ENCODE assay signal across 4 fruit fly cellular contexts in the genomic region with DNA sequence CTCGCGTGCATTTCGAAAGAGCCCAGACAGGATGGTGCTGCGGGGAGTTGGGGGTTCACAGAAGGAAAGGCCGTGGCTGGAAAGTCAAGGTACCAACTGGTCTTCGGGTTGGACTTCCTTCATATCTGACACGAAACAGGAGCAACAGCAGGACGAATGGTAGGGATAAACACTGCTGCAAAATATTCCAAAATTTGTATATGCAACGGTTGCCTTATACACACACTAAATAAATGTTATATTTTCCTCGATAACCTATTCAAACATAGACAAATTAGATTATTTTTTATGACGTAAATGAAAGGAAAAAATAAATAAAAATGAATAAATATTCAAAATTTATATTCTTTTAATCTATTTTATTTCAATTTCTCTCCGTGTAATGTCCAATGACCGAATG.
TF ChIP-seq lines count a peak whose summit lies in the region.

No protein-coding gene starts in this region.

- no peak for TF ChIP-seq CTCF in whole organism, embryonic (GFP tag; optimal IDR thresholded peaks at IDR 0.05; lab: Kevin White, UChicago)

TF ChIP-seq in whole organism, embryonic, 481 proteins besides CTCF, POLR2A, EP300 and RAD21 (continues in another document):
- TF ChIP-seq dpn (GFP tag; optimal IDR thresholded peaks at IDR 0.05; lab: Kevin White, UChicago), result no peak
- peak; percentile 5 for TF ChIP-seq CG12391 (tag; optimal IDR thresholded peaks at IDR 0.05; lab: Kevin White, UChicago)
- 0 out of 3 replicates have a peak, but pooled peaks have one; percentile 9 for TF ChIP-seq ken (GFP tag; IDR thresholded peaks at IDR 0.05; lab: Robert Waterston, UW)
- TF ChIP-seq Xrp1 (GFP tag; IDR thresholded peaks at IDR 0.05; lab: Robert Waterston, UW), result 0 out of 2 replicates have a peak, but pooled peaks have one; percentile 23
- no peak for TF ChIP-seq Scr (GFP tag; IDR thresholded peaks at IDR 0.05; lab: Robert Waterston, UW; ENCODE audit: partially characterized antibody)
- TF ChIP-seq dmrt11E (tag; optimal IDR thresholded peaks at IDR 0.05; lab: Kevin White, UChicago), result peak; percentile 48
- no peak for TF ChIP-seq CG2678 (tag; optimal IDR thresholded peaks at IDR 0.05; lab: Kevin White, UChicago)
- no peak for TF ChIP-seq rib (GFP tag; IDR thresholded peaks at IDR 0.05; lab: Robert Waterston, UW)
- TF ChIP-seq CG8281 (tag; optimal IDR thresholded peaks at IDR 0.05; lab: Kevin White, UChicago), result no peak
- no peak for TF ChIP-seq fd3F (GFP tag; optimal IDR thresholded peaks at IDR 0.05; lab: Kevin White, UChicago)
- no peak for TF ChIP-seq CG18619 (GFP tag; optimal IDR thresholded peaks at IDR 0.05; lab: Kevin White, UChicago)
- TF ChIP-seq lola (GFP tag; optimal IDR thresholded peaks at IDR 0.05; lab: Kevin White, UChicago), result peak in 1 of 3 experiments; percentile 16
- TF ChIP-seq CG12155 (GFP tag; optimal IDR thresholded peaks at IDR 0.05; lab: Kevin White, UChicago), result no peak
- no peak for TF ChIP-seq CG16779 (GFP tag; IDR thresholded peaks at IDR 0.05; lab: Robert Waterston, UW)
- TF ChIP-seq zf30C (GFP tag; optimal IDR thresholded peaks at IDR 0.05; lab: Kevin White, UChicago), result peak; percentile 10
- TF ChIP-seq esg (GFP tag; conservative IDR thresholded peaks at IDR 0.05; lab: Robert Waterston, UW), result no peak
- TF ChIP-seq mirr (GFP tag; optimal IDR thresholded peaks at IDR 0.05; lab: Kevin White, UChicago), result no peak
- no peak for TF ChIP-seq dimm (GFP tag; IDR thresholded peaks at IDR 0.05; lab: Robert Waterston, UW)
- TF ChIP-seq CG15696 (tag; optimal IDR thresholded peaks at IDR 0.05; lab: Kevin White, UChicago), result peak; percentile 4
- TF ChIP-seq bbx (GFP tag; IDR thresholded peaks at IDR 0.05; lab: Robert Waterston, UW; ENCODE audit: partially characterized antibody), result no peak
- no peak for TF ChIP-seq CG3995 (GFP tag; optimal IDR thresholded peaks at IDR 0.05; lab: Kevin White, UChicago)

TF ChIP-seq in whole organism, prepupa, 60 proteins besides CTCF, POLR2A, EP300 and RAD21 (continues in another document):
- no peak for TF ChIP-seq CG11762 (GFP tag; optimal IDR thresholded peaks at IDR 0.05; lab: Kevin White, UChicago; ENCODE audit: insufficient read depth)
- peak; percentile 21 for TF ChIP-seq Sox102F (GFP tag; optimal IDR thresholded peaks at IDR 0.05; lab: Kevin White, UChicago)
- TF ChIP-seq dac (GFP tag; optimal IDR thresholded peaks at IDR 0.05; lab: Kevin White, UChicago), result no peak
- TF ChIP-seq svp (GFP tag; lab: Kevin White, UChicago), result peak; percentile 58
- 0 out of 2 replicates have a peak, but pooled peaks have one; percentile 18 for TF ChIP-seq CG15336 (GFP tag; IDR thresholded peaks at IDR 0.05; lab: Robert Waterston, UW)
- TF ChIP-seq Lpt (GFP tag; optimal IDR thresholded peaks at IDR 0.05; lab: Kevin White, UChicago), result no peak
- TF ChIP-seq Sox14 (GFP tag; optimal IDR thresholded peaks at IDR 0.05; lab: Kevin White, UChicago), result no peak
- peak; percentile 37 for TF ChIP-seq Ets96B (tag; optimal IDR thresholded peaks at IDR 0.05; lab: Kevin White, UChicago)
- TF ChIP-seq CG3919 (GFP tag; optimal IDR thresholded peaks at IDR 0.05; lab: Kevin White, UChicago), result peak; percentile 33
- TF ChIP-seq Eip75B (GFP tag; optimal IDR thresholded peaks at IDR 0.05; lab: Kevin White, UChicago), result no peak
- no peak for TF ChIP-seq Hr39 (GFP tag; optimal IDR thresholded peaks at IDR 0.05; lab: Kevin White, UChicago)
- no peak for TF ChIP-seq topi (GFP tag; optimal IDR thresholded peaks at IDR 0.05; lab: Kevin White, UChicago)
- TF ChIP-seq Met (GFP tag; optimal IDR thresholded peaks at IDR 0.05; lab: Kevin White, UChicago), result no peak
- TF ChIP-seq Hr4 (GFP tag; optimal IDR thresholded peaks at IDR 0.05; lab: Kevin White, UChicago), result no peak
- TF ChIP-seq CG32006 (GFP tag; optimal IDR thresholded peaks at IDR 0.05; lab: Kevin White, UChicago), result peak; percentile 34
- no peak for TF ChIP-seq CG6163 (GFP tag; IDR thresholded peaks at IDR 0.05; lab: Robert Waterston, UW)
- peak; percentile 32 for TF ChIP-seq esn (GFP tag; optimal IDR thresholded peaks at IDR 0.05; lab: Kevin White, UChicago)
- TF ChIP-seq CG16779 (tag; optimal IDR thresholded peaks at IDR 0.05; lab: Kevin White, UChicago), result no peak
- TF ChIP-seq pdm3 (GFP tag; optimal IDR thresholded peaks at IDR 0.05; lab: Kevin White, UChicago), result peak; percentile 15
- TF ChIP-seq CG9139 (GFP tag; optimal IDR thresholded peaks at IDR 0.05; lab: Kevin White, UChicago), result no peak
- 0 out of 3 replicates have a peak, but pooled peaks have one; percentile 15 for TF ChIP-seq CG8119 (GFP tag; IDR thresholded peaks at IDR 0.05; lab: Robert Waterston, UW)
- no peak for TF ChIP-seq Gug (GFP tag; IDR thresholded peaks at IDR 0.05; lab: Robert Waterston, UW)
- TF ChIP-seq fkh (GFP tag; optimal IDR thresholded peaks at IDR 0.05; lab: Kevin White, UChicago), result no peak

TF ChIP-seq in whole organism, pupa, 21 proteins besides CTCF, POLR2A, EP300 and RAD21:
- TF ChIP-seq Snoo (tag; optimal IDR thresholded peaks at IDR 0.05; lab: Kevin White, UChicago) (no peak), CG32121 (GFP tag; IDR thresholded peaks at IDR 0.05; lab: Robert Waterston, UW) (no peak), CG15710 (tag; optimal IDR thresholded peaks at IDR 0.05; lab: Kevin White, UChicago) (peak; percentile 27), CG8159 (tag; optimal IDR thresholded peaks at IDR 0.05; lab: Kevin White, UChicago) (peak; percentile 54), Pif1B (GFP tag; optimal IDR thresholded peaks at IDR 0.05; lab: Kevin White, UChicago) (no peak), CG14655 (GFP tag; optimal IDR thresholded peaks at IDR 0.05; lab: Kevin White, UChicago) (peak; percentile 5), rn (GFP tag; IDR thresholded peaks at IDR 0.05; lab: Robert Waterston, UW) (no peak), Ets98B (GFP tag; IDR thresholded peaks at IDR 0.05; lab: Robert Waterston, UW) (no peak), gl (tag; optimal IDR thresholded peaks at IDR 0.05; lab: Kevin White, UChicago) (no peak), CG8301 (tag; optimal IDR thresholded peaks at IDR 0.05; lab: Kevin White, UChicago) (peak; percentile 6), fd96Ca (GFP tag; IDR thresholded peaks at IDR 0.05; lab: Robert Waterston, UW) (no peak), EcR (GFP tag; optimal IDR thresholded peaks at IDR 0.05; lab: Kevin White, UChicago) (no peak), D1 (tag; optimal IDR thresholded peaks at IDR 0.05; lab: Kevin White, UChicago) (no peak), CG13204 (GFP tag; optimal IDR thresholded peaks at IDR 0.05; lab: Kevin White, UChicago) (no peak), CG4496 (GFP tag; IDR thresholded peaks at IDR 0.05; lab: Robert Waterston, UW) (no peak), CG34367 (tag; optimal IDR thresholded peaks at IDR 0.05; lab: Kevin White, UChicago) (peak; percentile 6), Pif1A (GFP tag; optimal IDR thresholded peaks at IDR 0.05; lab: Kevin White, UChicago) (peak; percentile 34), CG17806 (tag; optimal IDR thresholded peaks at IDR 0.05; lab: Kevin White, UChicago) (peak; percentile 4), CG12605 (GFP tag; IDR thresholded peaks at IDR 0.05; lab: Robert Waterston, UW) (no peak), CG10348 (GFP tag; IDR thresholded peaks at IDR 0.05; lab: Robert Waterston, UW) (no peak), CG9948 (tag; optimal IDR thresholded peaks at IDR 0.05; lab: Kevin White, UChicago) (peak; percentile 1)
TF ChIP-seq in whole organism, pupa: peak in this region for 8.

TF ChIP-seq in whole organism, wandering third instar larva, 38 proteins besides CTCF, POLR2A, EP300 and RAD21:
- TF ChIP-seq psq (GFP tag; optimal IDR thresholded peaks at IDR 0.05; lab: Kevin White, UChicago) (peak; percentile 18), lola (GFP tag; optimal IDR thresholded peaks at IDR 0.05; lab: Kevin White, UChicago) (no peak), CG9705 (GFP tag; optimal IDR thresholded peaks at IDR 0.05; lab: Kevin White, UChicago) (no peak)
TF ChIP-seq in whole organism, wandering third instar larva: peak in this region for 1.
